Fruit fly (Drosophila melanogaster) whole organism, embryonic: Measurements from ENCODE around the gene CG12398.

ENCODE experiments used
- BEAF-32 ChIP-seq: fragments of 200-800 bp; sonication (Bioruptor generic); optimal IDR thresholded peaks from 3 replicates; lab custom pipeline; 2017; ENCODE audit warnings: missing biosample characterization, missing genetic modification characterization, mild to moderate bottlenecking, moderate library complexity, missing genetic modification reagents
- CG14965 ChIP-seq: fragments of 200-800 bp; sonication (Bioruptor generic); optimal IDR thresholded peaks from 2 replicates; lab custom pipeline; 2016; ENCODE audit warnings: missing biosample characterization, missing genetic modification characterization, borderline replicate concordance
- CG15011 ChIP-seq: fragments of 200-800 bp; sonication (Bioruptor generic); optimal IDR thresholded peaks from 3 replicates; lab custom pipeline; 2018; ENCODE audit warnings: missing biosample characterization, mild to moderate bottlenecking, missing genetic modification characterization
- CG15514 ChIP-seq: fragments of 200-800 bp; sonication (Bioruptor generic); optimal IDR thresholded peaks from 3 replicates; lab custom pipeline; 2017; ENCODE audit warnings: missing biosample characterization, missing genetic modification characterization, mild to moderate bottlenecking, moderate library complexity, missing genetic modification reagents
- CG2678 ChIP-seq: fragments of 200-800 bp; sonication (Bioruptor generic); optimal IDR thresholded peaks from 3 replicates; lab custom pipeline; 2019; ENCODE audit warnings: missing biosample characterization, mild to moderate bottlenecking, missing genetic modification characterization, moderate library complexity
- CG30020 ChIP-seq: fragments of 200-800 bp; optimal IDR thresholded peaks from 2 replicates; lab custom pipeline; 2019; ENCODE audit warnings: missing biosample characterization, mild to moderate bottlenecking, missing genetic modification characterization, moderate library complexity
- CG31388 ChIP-seq: fragments of 200-800 bp; sonication (Bioruptor generic); optimal IDR thresholded peaks from 2 replicates; lab custom pipeline; 2016; ENCODE audit warnings: missing biosample characterization, missing genetic modification characterization
- CG43689 ChIP-seq: fragments of 200-800 bp; sonication (Bioruptor generic); IDR thresholded peaks from 2 replicates; pipeline ENCODE4 v1.3.6; 2022; ENCODE audit warnings: missing biosample characterization, missing genetic modification characterization
- CG4854 ChIP-seq: fragments of 200-800 bp; sonication (Bioruptor generic); optimal IDR thresholded peaks from 2 replicates; lab custom pipeline; 2016; ENCODE audit warnings: missing biosample characterization, missing genetic modification characterization, inconsistent platforms
- CG6813 ChIP-seq: fragments of 200-800 bp; sonication (Bioruptor generic); optimal IDR thresholded peaks from 2 replicates; lab custom pipeline; 2017; ENCODE audit warnings: missing biosample characterization, missing genetic modification characterization, mild to moderate bottlenecking, moderate library complexity, missing genetic modification reagents
- CG8478 ChIP-seq: fragments of >200 bp; optimal IDR thresholded peaks from 2 replicates; lab custom pipeline; 2018
- CG8944 ChIP-seq: fragments of 200-800 bp; sonication (Bioruptor generic); optimal IDR thresholded peaks from 3 replicates; lab custom pipeline; 2016; ENCODE audit warnings: missing biosample characterization, missing genetic modification characterization
- CG9609 ChIP-seq: fragments of 200-800 bp; sonication (Bioruptor generic); optimal IDR thresholded peaks from 3 replicates; lab custom pipeline; 2016; ENCODE audit warnings: missing biosample characterization, missing genetic modification characterization
- CkIIα-i1 ChIP-seq: fragments of 200-800 bp; sonication (Bioruptor generic); IDR thresholded peaks from 2 replicates; pipeline ENCODE4 v1.3.6; 2022; ENCODE audit warnings: missing biosample characterization, missing genetic modification characterization
- Dref ChIP-seq: fragments of 200-800 bp; sonication (Bioruptor generic); IDR thresholded peaks from 2 replicates; pipeline ENCODE4 v1.3.6; 2022; ENCODE audit warnings: missing biosample characterization, missing genetic modification characterization
- Drgx ChIP-seq: fragments of 200-800 bp; sonication (Bioruptor generic); IDR thresholded peaks from 2 replicates; pipeline ENCODE4 v1.3.6; 2022; ENCODE audit warnings: missing biosample characterization, missing genetic modification characterization
- Eip74EF ChIP-seq, 2 experiments: fragments of 200-800 bp in 1 of 2; fragments of >200 bp in 1 of 2; sonication (Bioruptor generic) in 1 of 2; optimal IDR thresholded peaks; 2 replicates each; lab custom pipeline; 2017 to 2019; ENCODE audit warnings: missing biosample characterization in 2 of 2, missing genetic modification characterization in 2 of 2, mild to moderate bottlenecking in 1 of 2, moderate library complexity in 1 of 2
- HLHmδ ChIP-seq: fragments of 200-800 bp; sonication (Bioruptor generic); optimal IDR thresholded peaks from 2 replicates; lab custom pipeline; 2018; ENCODE audit warnings: missing biosample characterization, mild to moderate bottlenecking, missing genetic modification characterization, moderate library complexity
- Hand ChIP-seq: fragments of 200-800 bp; sonication (Bioruptor generic); optimal IDR thresholded peaks from 2 replicates; lab custom pipeline; 2017; ENCODE audit warnings: mild to moderate bottlenecking, missing biosample characterization, missing genetic modification reagents, missing genetic modification characterization
- Hr78 ChIP-seq, 2 experiments: fragments of 200-800 bp in 1 of 2; fragments of >200 bp in 1 of 2; sonication (Bioruptor generic) in 1 of 2; optimal IDR thresholded peaks; 2 replicates each; lab custom pipeline; 2017 to 2019; ENCODE audit warnings: missing biosample characterization in 2 of 2, missing genetic modification characterization in 2 of 2, mild to moderate bottlenecking in 1 of 2, moderate library complexity in 1 of 2
- Kr ChIP-seq: fragments of 200-800 bp; sonication (Bioruptor generic); optimal IDR thresholded peaks from 2 replicates; lab custom pipeline; 2017; ENCODE audit warnings: missing biosample characterization, mild to moderate bottlenecking, missing genetic modification characterization
- Sox102F ChIP-seq: fragments of 200-800 bp; sonication (Bioruptor generic); optimal IDR thresholded peaks from 2 replicates; lab custom pipeline; 2018; ENCODE audit warnings: missing biosample characterization, mild to moderate bottlenecking, missing genetic modification characterization, moderate library complexity
- ase ChIP-seq: fragments of 200-800 bp; sonication (Bioruptor generic); IDR thresholded peaks from 3 replicates; pipeline ENCODE4 v1.3.6; 2022; ENCODE audit warnings: missing biosample characterization, missing genetic modification characterization
- br ChIP-seq: fragments of >200 bp; optimal IDR thresholded peaks from 2 replicates; lab custom pipeline; 2017
- ci ChIP-seq: fragments of 200-800 bp; sonication (Bioruptor generic); IDR thresholded peaks from 3 replicates; pipeline ENCODE4 v1.3.6; 2022; ENCODE audit warnings: missing biosample characterization, missing genetic modification characterization
- dm ChIP-seq: fragments of 200-800 bp; sonication (Bioruptor generic); optimal IDR thresholded peaks from 3 replicates; lab custom pipeline; 2016; ENCODE audit warnings: missing biosample characterization, missing genetic modification characterization
- dpn ChIP-seq, 2 experiments: fragments of 200-800 bp; sonication (Bioruptor generic); optimal IDR thresholded peaks; 3 replicates each; lab custom pipeline; 2016; ENCODE audit warnings: missing biosample characterization in 2 of 2, missing genetic modification characterization in 2 of 2
- ems ChIP-seq: fragments of 200-800 bp; sonication (Bioruptor generic); optimal IDR thresholded peaks from 3 replicates; lab custom pipeline; 2016; ENCODE audit warnings: missing biosample characterization, missing genetic modification characterization
- eve ChIP-seq, 2 experiments: fragments of >200 bp; optimal IDR thresholded peaks; 2 replicates each; lab custom pipeline; 2017; ENCODE audit warnings: missing biosample characterization in 2 of 2, missing genetic modification characterization in 2 of 2
- gce ChIP-seq: fragments of 200-800 bp; sonication (Bioruptor generic); IDR thresholded peaks from 3 replicates; pipeline ENCODE4 v1.3.6; 2022; ENCODE audit warnings: missing biosample characterization, missing genetic modification characterization
- gem ChIP-seq: fragments of 200-800 bp; sonication (Bioruptor generic); optimal IDR thresholded peaks from 2 replicates; lab custom pipeline; 2019; ENCODE audit warnings: missing biosample characterization, mild to moderate bottlenecking, missing genetic modification characterization, moderate library complexity
- grau ChIP-seq: fragments of 200-800 bp; optimal IDR thresholded peaks from 3 replicates; lab custom pipeline; 2019; ENCODE audit warnings: missing biosample characterization, mild to moderate bottlenecking, missing genetic modification characterization, moderate library complexity
- gsb-n ChIP-seq: fragments of 200-800 bp; sonication (Bioruptor generic); optimal IDR thresholded peaks from 3 replicates; lab custom pipeline; 2018; ENCODE audit warnings: missing biosample characterization, mild to moderate bottlenecking, missing genetic modification characterization
- lilli ChIP-seq: fragments of 200-800 bp; sonication (Bioruptor generic); optimal IDR thresholded peaks from 3 replicates; lab custom pipeline; 2016; ENCODE audit warnings: missing biosample characterization, missing genetic modification characterization
- lmd ChIP-seq: fragments of 200-800 bp; sonication (Bioruptor generic); IDR thresholded peaks from 2 replicates; pipeline ENCODE4 v1.3.6; 2022; ENCODE audit warnings: missing biosample characterization, missing genetic modification characterization
- luna ChIP-seq: fragments of 200-800 bp; sonication (Bioruptor generic); optimal IDR thresholded peaks from 2 replicates; lab custom pipeline; 2016; ENCODE audit warnings: missing biosample characterization, missing genetic modification characterization
- nerfin-2 ChIP-seq: fragments of 200-800 bp; sonication (Bioruptor generic); IDR thresholded peaks from 2 replicates; pipeline ENCODE4 v1.3.6; 2022; ENCODE audit warnings: missing biosample characterization, missing genetic modification characterization; ENCODE audit not compliant: partially characterized antibody
- nom ChIP-seq: fragments of 200-800 bp; sonication (Bioruptor generic); optimal IDR thresholded peaks from 2 replicates; lab custom pipeline; 2017; ENCODE audit warnings: missing biosample characterization, missing genetic modification characterization, mild to moderate bottlenecking, moderate library complexity, missing genetic modification reagents
- oc ChIP-seq: fragments of 200-800 bp; sonication (Bioruptor generic); optimal IDR thresholded peaks from 2 replicates; lab custom pipeline; 2018; ENCODE audit warnings: missing biosample characterization, mild to moderate bottlenecking, missing genetic modification characterization, moderate library complexity
- prd ChIP-seq, 3 experiments: fragments of >200 bp in 2 of 3; fragments of 200-800 bp in 1 of 3; sonication (Bioruptor generic) in 1 of 3; optimal IDR thresholded peaks in 2 of 3; IDR thresholded peaks in 1 of 3; 2 replicates in 2 of 3; 3 replicates in 1 of 3; pipeline versions ENCODE4 v1.3.6 to Lab custom; 2017 to 2022; ENCODE audit warnings: missing biosample characterization in 1 of 3, missing genetic modification characterization in 1 of 3
- run ChIP-seq: fragments of 200-800 bp; sonication (Bioruptor generic); optimal IDR thresholded peaks from 3 replicates; lab custom pipeline; 2018; ENCODE audit warnings: missing biosample characterization, mild to moderate bottlenecking, missing genetic modification characterization
- shn ChIP-seq: fragments of 200-800 bp; sonication (Bioruptor generic); optimal IDR thresholded peaks from 3 replicates; lab custom pipeline; 2016; ENCODE audit warnings: missing biosample characterization, missing genetic modification characterization
- sima ChIP-seq: fragments of 200-800 bp; sonication (Bioruptor generic); optimal IDR thresholded peaks from 2 replicates; lab custom pipeline; 2016; ENCODE audit warnings: missing biosample characterization, missing genetic modification characterization
- slbo ChIP-seq: fragments of 200-800 bp; sonication (Bioruptor generic); IDR thresholded peaks from 2 replicates; pipeline ENCODE4 v1.3.6; 2022; ENCODE audit warnings: missing biosample characterization, missing genetic modification characterization
- so ChIP-seq: fragments of 200-800 bp; sonication (Bioruptor generic); IDR thresholded peaks from 3 replicates; pipeline ENCODE4 v1.3.6; 2022; ENCODE audit warnings: missing biosample characterization, missing genetic modification characterization
- stc ChIP-seq: fragments of 200-800 bp; sonication (Bioruptor generic); IDR thresholded peaks from 2 replicates; pipeline ENCODE4 v1.3.6; 2022; ENCODE audit warnings: missing biosample characterization, missing genetic modification characterization
- trem ChIP-seq: fragments of 200-800 bp; optimal IDR thresholded peaks from 3 replicates; lab custom pipeline; 2019; ENCODE audit warnings: missing biosample characterization, mild to moderate bottlenecking, missing genetic modification characterization, moderate library complexity
- trh ChIP-seq: fragments of 200-800 bp; sonication (Bioruptor generic); optimal IDR thresholded peaks from 2 replicates; lab custom pipeline; 2016; ENCODE audit warnings: missing biosample characterization, missing genetic modification characterization
- ttk ChIP-seq: fragments of 200-800 bp; sonication (Bioruptor generic); IDR thresholded peaks from 2 replicates; pipeline ENCODE4 v2.1.2; 2022; ENCODE audit warnings: missing biosample characterization, missing genetic modification characterization

CG12398 gene

dm6 chrX:14897592-14897991, 16.0 kb downstream of the CG12398 start (continued):
- TF ChIP-seq Kr (GFP tag; lab: Kevin White, UChicago) (no peak), ci (GFP tag; lab: Robert Waterston, UW) (no peak), slbo (GFP tag; lab: Robert Waterston, UW) (peak; percentile 16; the same call in 1 of the 2 replicates), dpn (GFP tag; optimal IDR thresholded peaks at IDR 0.05; lab: Kevin White, UChicago) (no peak), CG9609 (GFP tag; lab: Kevin White, UChicago) (no peak), Hr78 (GFP tag; optimal IDR thresholded peaks at IDR 0.05; lab: Kevin White, UChicago) (no peak), CG4854 (no peak), run (tag; lab: Kevin White, UChicago) (no peak), BEAF-32 (GFP tag; lab: Kevin White, UChicago) (no peak), dm (GFP tag; lab: Kevin White, UChicago) (no peak), Sox102F (GFP tag; lab: Kevin White, UChicago) (peak; percentile 13), lilli (GFP tag; lab: Kevin White, UChicago) (no peak), prd (optimal IDR thresholded peaks at IDR 0.05; lab: Kevin White, UChicago) (no peak), prd (GFP tag; IDR thresholded peaks at IDR 0.05; lab: Robert Waterston, UW) (no peak), oc (tag; lab: Kevin White, UChicago) (no peak), ttk (GFP tag; lab: Robert Waterston, UW) (peak; percentile 8; the same call in 1 of the 2 replicates), ase (no peak), CG8478 (lab: Kevin White, UChicago) (no peak), trem (tag; lab: Kevin White, UChicago) (no peak), CkIIα-i1 (GFP tag; lab: Robert Waterston, UW) (no peak), Hand (GFP tag; lab: Kevin White, UChicago) (no peak), sima (GFP tag; lab: Kevin White, UChicago) (no peak), br (lab: Kevin White, UChicago) (no peak), Drgx (GFP tag; lab: Robert Waterston, UW) (peak; percentile 58; the same call in 1 of the 2 replicates), shn (GFP tag; lab: Kevin White, UChicago) (no peak), grau (peak; percentile 58), CG14965 (GFP tag; lab: Kevin White, UChicago) (no peak), Eip74EF (GFP tag; optimal IDR thresholded peaks at IDR 0.05; lab: Kevin White, UChicago) (no peak), ems (GFP tag; lab: Kevin White, UChicago) (no peak), gce (GFP tag; lab: Robert Waterston, UW) (no peak), nom (no peak), CG2678 (tag; lab: Kevin White, UChicago) (peak; percentile 38), lmd (no peak), CG8944 (GFP tag; lab: Kevin White, UChicago) (no peak), CG43689 (GFP tag; lab: Robert Waterston, UW) (no peak), so (GFP tag; lab: Robert Waterston, UW) (no peak), trh (no peak), luna (no peak), CG31388 (GFP tag; lab: Kevin White, UChicago) (no peak), CG30020 (tag; lab: Kevin White, UChicago) (no peak), Dref (GFP tag; lab: Robert Waterston, UW) (no peak), gsb-n (no peak), HLHmδ (GFP tag; lab: Kevin White, UChicago) (no peak), CG15011 (GFP tag; lab: Kevin White, UChicago) (no peak), nerfin-2 (GFP tag; lab: Robert Waterston, UW) (no peak), eve (GFP tag; optimal IDR thresholded peaks at IDR 0.05; lab: Kevin White, UChicago) (peak in 1 of 2 experiments; percentile 8), CG6813 (GFP tag; lab: Kevin White, UChicago) (no peak), stc (GFP tag; lab: Robert Waterston, UW) (no peak), gem (peak; percentile 13), CG15514 (GFP tag; lab: Kevin White, UChicago) (no peak)
